Worm (Caenorhabditis elegans) whole organism, young adult: ENCODE measurements around the gene H42K12.3.

ENCODE experiments used
- B0019.2 ChIP-seq: fragments of 200-800 bp; sonication (Bioruptor generic); conservative IDR thresholded peaks from 2 replicates; pipeline ENCODE4 v1.3.6; 2022; ENCODE audit warnings: missing genetic modification reagents, missing genetic modification characterization, missing compliant biosample characterization
- B0035.1 ChIP-seq: sonication (generic microtip); optimal IDR thresholded peaks from 2 replicates; lab custom pipeline; 2016; ENCODE audit warnings: missing genetic modification characterization, mild to moderate bottlenecking, missing compliant biosample characterization, missing genotype, missing genetic modification reagents
- B0261.1 ChIP-seq: sonication (generic microtip); optimal IDR thresholded peaks from 2 replicates; lab custom pipeline; 2016; ENCODE audit warnings: mild to moderate bottlenecking, missing genetic modification characterization, moderate library complexity, missing compliant biosample characterization
- C06A6.2 ChIP-seq: fragments of 200-800 bp; sonication (Bioruptor generic); conservative IDR thresholded peaks from 2 replicates; pipeline ENCODE4 v1.3.6; 2022; ENCODE audit warnings: missing genetic modification characterization, missing compliant biosample characterization
- C17E4.6 ChIP-seq: fragments of 200-800 bp; sonication (Bioruptor generic); IDR thresholded peaks from 2 replicates; pipeline ENCODE4 v1.3.6; 2022; ENCODE audit warnings: missing genetic modification reagents, missing genetic modification characterization, missing compliant biosample characterization
- F10E7.11 ChIP-seq: sonication (generic microtip); optimal IDR thresholded peaks from 2 replicates; lab custom pipeline; 2017; ENCODE audit warnings: mild to moderate bottlenecking, missing genetic modification characterization, moderate library complexity, missing compliant biosample characterization
- F23B12.7 ChIP-seq: sonication (generic microtip); optimal IDR thresholded peaks from 2 replicates; lab custom pipeline; 2017; ENCODE audit warnings: missing genetic modification characterization, mild to moderate bottlenecking, missing compliant biosample characterization, antibody characterized with exemption, moderate library complexity; ENCODE audit not compliant: insufficient read depth
- F37B4.10 ChIP-seq: fragments of 200-800 bp; sonication (Bioruptor generic); IDR thresholded peaks from 2 replicates; pipeline ENCODE4 v1.3.6; 2022; ENCODE audit warnings: missing genetic modification characterization, missing compliant biosample characterization
- K11D2.4 ChIP-seq: fragments of 200-800 bp; sonication (Bioruptor generic); IDR thresholded peaks from 2 replicates; pipeline ENCODE4 v1.3.6; 2022; ENCODE audit warnings: missing genetic modification reagents, missing genetic modification characterization, missing compliant biosample characterization
- T07F8.4 ChIP-seq: sonication (generic microtip); optimal IDR thresholded peaks from 2 replicates; lab custom pipeline; 2016; ENCODE audit warnings: mild to moderate bottlenecking, missing genetic modification characterization, moderate library complexity, missing compliant biosample characterization
- Y53F4B.3 ChIP-seq: fragments of 200-800 bp; sonication (Bioruptor generic); IDR thresholded peaks from 2 replicates; pipeline ENCODE4 v1.3.6; 2022; ENCODE audit warnings: missing genetic modification reagents, missing genetic modification characterization, missing compliant biosample characterization
- Y67H2A.10 ChIP-seq: fragments of 200-800 bp; sonication (Bioruptor generic); conservative IDR thresholded peaks from 2 replicates; pipeline ENCODE4 v1.3.6; 2022; ENCODE audit warnings: missing genetic modification reagents, missing genetic modification characterization, missing compliant biosample characterization
- ZK185.1 ChIP-seq: sonication (generic microtip); optimal IDR thresholded peaks from 2 replicates; lab custom pipeline; 2016; ENCODE audit warnings: mild to moderate bottlenecking, missing genetic modification characterization, missing compliant biosample characterization; ENCODE audit not compliant: poor library complexity, severe bottlenecking
- bed-1 ChIP-seq: fragments of 200-800 bp; sonication (Bioruptor generic); IDR thresholded peaks from 2 replicates; pipeline ENCODE4 v1.3.6; 2022; ENCODE audit warnings: missing genetic modification reagents, missing genetic modification characterization, missing compliant biosample characterization
- cebp-1 ChIP-seq, 2 experiments: fragments of 200-800 bp in 1 of 2; sonication (Bioruptor generic) in 1 of 2; sonication (generic microtip) in 1 of 2; IDR thresholded peaks in 1 of 2; optimal IDR thresholded peaks in 1 of 2; 2 replicates each; pipeline versions ENCODE4 v1.3.6 to Lab custom; 2017 to 2022; ENCODE audit warnings: missing compliant biosample characterization in 2 of 2, missing genetic modification characterization in 2 of 2, mild to moderate bottlenecking in 1 of 2, missing genetic modification reagents in 1 of 2, moderate library complexity in 1 of 2
- ceh-100 ChIP-seq: fragments of 200-800 bp; sonication (Bioruptor generic); IDR thresholded peaks from 2 replicates; pipeline ENCODE4 v1.3.6; 2022; ENCODE audit warnings: missing genetic modification reagents, missing genetic modification characterization, missing compliant biosample characterization
- ceh-27 ChIP-seq: fragments of 200-800 bp; sonication (Bioruptor generic); optimal IDR thresholded peaks from 2 replicates; lab custom pipeline; 2018; ENCODE audit warnings: mild to moderate bottlenecking, missing genetic modification characterization, moderate library complexity, missing compliant biosample characterization
- ceh-91 ChIP-seq: fragments of 200-800 bp; sonication (Bioruptor generic); IDR thresholded peaks from 2 replicates; pipeline ENCODE4 v1.3.6; 2022; ENCODE audit warnings: missing genetic modification reagents, missing genetic modification characterization, missing compliant biosample characterization
- dpl-1 ChIP-seq: fragments of 150-350 bp; optimal IDR thresholded peaks from 2 replicates; lab custom pipeline; 2014; ENCODE audit warnings: missing biosample characterization, missing genetic modification reagents, missing genetic modification characterization
- egl-18 ChIP-seq: fragments of 200-800 bp; sonication (Bioruptor generic); IDR thresholded peaks from 2 replicates; pipeline ENCODE4 v1.3.6; 2022; ENCODE audit warnings: missing genetic modification reagents, missing genetic modification characterization, missing compliant biosample characterization
- egl-44 ChIP-seq: fragments of 200-800 bp; sonication (Bioruptor generic); IDR thresholded peaks from 2 replicates; pipeline ENCODE4 v1.3.6; 2022; ENCODE audit warnings: missing genetic modification reagents, missing genetic modification characterization, missing compliant biosample characterization
- ets-4 ChIP-seq: fragments of 200-800 bp; sonication (Bioruptor generic); optimal IDR thresholded peaks from 2 replicates; lab custom pipeline; 2018; ENCODE audit warnings: mild to moderate bottlenecking, missing genetic modification characterization, missing compliant biosample characterization
- gei-17 ChIP-seq: fragments of 200-800 bp; sonication (Bioruptor generic); optimal IDR thresholded peaks from 2 replicates; lab custom pipeline; 2018; ENCODE audit warnings: mild to moderate bottlenecking, missing genetic modification characterization, missing compliant biosample characterization
- him-1 ChIP-seq: sonication (generic microtip); optimal IDR thresholded peaks from 2 replicates; lab custom pipeline; 2016; ENCODE audit warnings: missing genotype, missing genetic modification reagents, missing genetic modification characterization, missing compliant biosample characterization
- hlh-26 ChIP-seq: fragments of 200-800 bp; sonication (Bioruptor generic); conservative IDR thresholded peaks from 2 replicates; pipeline ENCODE4 v1.3.6; 2022; ENCODE audit warnings: missing genetic modification reagents, missing genetic modification characterization, missing compliant biosample characterization
- hmg-1.2 ChIP-seq: fragments of 200-800 bp; sonication (Bioruptor generic); IDR thresholded peaks from 2 replicates; pipeline ENCODE4 v1.3.6; 2022; ENCODE audit warnings: missing genetic modification reagents, missing genetic modification characterization, missing compliant biosample characterization
- hmg-20 ChIP-seq: fragments of 200-800 bp; sonication (Bioruptor generic); IDR thresholded peaks from 2 replicates; pipeline ENCODE4 v1.3.6; 2022; ENCODE audit warnings: missing genetic modification reagents, missing genetic modification characterization, missing compliant biosample characterization
- hrde-1 ChIP-seq: sonication (generic microtip); optimal IDR thresholded peaks from 2 replicates; lab custom pipeline; 2016; ENCODE audit warnings: missing genetic modification characterization, mild to moderate bottlenecking, missing compliant biosample characterization, moderate library complexity, missing genotype, missing genetic modification reagents, borderline replicate concordance
- let-526 ChIP-seq: fragments of 200-800 bp; sonication (Bioruptor generic); IDR thresholded peaks from 2 replicates; pipeline ENCODE4 v1.3.6; 2022; ENCODE audit warnings: missing genetic modification reagents, missing genetic modification characterization, missing compliant biosample characterization
- lin-40 ChIP-seq: sonication (generic microtip); optimal IDR thresholded peaks from 2 replicates; lab custom pipeline; 2016; ENCODE audit warnings: missing genetic modification characterization, mild to moderate bottlenecking, missing compliant biosample characterization, missing genotype, missing genetic modification reagents
- lin-54 ChIP-seq: fragments of 200-800 bp; sonication (Bioruptor generic); optimal IDR thresholded peaks from 2 replicates; lab custom pipeline; 2018; ENCODE audit warnings: mild to moderate bottlenecking, missing genetic modification characterization, missing compliant biosample characterization
- madf-10 ChIP-seq: sonication (generic microtip); optimal IDR thresholded peaks from 2 replicates; lab custom pipeline; 2016; ENCODE audit warnings: mild to moderate bottlenecking, missing genetic modification characterization, missing compliant biosample characterization
- madf-8 ChIP-seq: fragments of 200-800 bp; sonication (Bioruptor generic); conservative IDR thresholded peaks from 2 replicates; pipeline ENCODE4 v1.3.6; 2022; ENCODE audit warnings: missing genetic modification reagents, missing genetic modification characterization, missing compliant biosample characterization
- mxl-1 ChIP-seq: sonication (generic microtip); optimal IDR thresholded peaks from 2 replicates; lab custom pipeline; 2016; ENCODE audit warnings: missing genetic modification characterization, missing compliant biosample characterization
- nfya-1 ChIP-seq: sonication (generic microtip); optimal IDR thresholded peaks from 2 replicates; lab custom pipeline; 2017; ENCODE audit warnings: antibody characterized with exemption, missing compliant biosample characterization, missing genetic modification characterization, borderline replicate concordance; ENCODE audit not compliant: insufficient read depth
- nfya-2 ChIP-seq: fragments of 200-800 bp; sonication (Bioruptor generic); IDR thresholded peaks from 2 replicates; pipeline ENCODE4 v1.3.6; 2022; ENCODE audit warnings: missing genetic modification reagents, missing genetic modification characterization, missing compliant biosample characterization
- nfyb-1 ChIP-seq: fragments of 200-800 bp; sonication (Bioruptor generic); IDR thresholded peaks from 2 replicates; pipeline ENCODE4 v1.3.6; 2022; ENCODE audit warnings: missing genetic modification reagents, missing genetic modification characterization, missing compliant biosample characterization
- rcor-1 ChIP-seq: fragments of 200-800 bp; sonication (Bioruptor generic); IDR thresholded peaks from 2 replicates; pipeline ENCODE4 v1.3.6; 2022; ENCODE audit warnings: missing genetic modification reagents, missing genetic modification characterization, missing compliant biosample characterization
- snpc-1.1 ChIP-seq: sonication (generic microtip); optimal IDR thresholded peaks from 2 replicates; lab custom pipeline; 2017; ENCODE audit warnings: missing genetic modification characterization, mild to moderate bottlenecking, missing compliant biosample characterization, antibody characterized with exemption, moderate library complexity, missing genotype, missing genetic modification reagents; ENCODE audit not compliant: insufficient read depth
- snpc-1.3 ChIP-seq: sonication (generic microtip); optimal IDR thresholded peaks from 2 replicates; lab custom pipeline; 2017; ENCODE audit warnings: missing genetic modification characterization, mild to moderate bottlenecking, missing compliant biosample characterization, antibody characterized with exemption, moderate library complexity, missing genotype, missing genetic modification reagents; ENCODE audit not compliant: insufficient read depth
- zfh-2 ChIP-seq: fragments of 200-800 bp; sonication (Bioruptor generic); conservative IDR thresholded peaks from 2 replicates; pipeline ENCODE4 v1.3.6; 2022; ENCODE audit warnings: missing genetic modification reagents, missing genetic modification characterization, missing compliant biosample characterization
- ztf-22 ChIP-seq: fragments of 200-800 bp; sonication (Bioruptor generic); optimal IDR thresholded peaks from 2 replicates; lab custom pipeline; 2018; ENCODE audit warnings: mild to moderate bottlenecking, missing genetic modification characterization, moderate library complexity, missing compliant biosample characterization

Gene H42K12.3

ce11 chrX:1338906-1339673 lies 27.9 kb downstream of the H42K12.3 start:
- TF ChIP-seq lin-40 (tag; lab: Kevin White, UChicago) (peak; percentile 67), gei-17 (peak; percentile 77), ZK185.1 (tag; lab: Kevin White, UChicago) (peak; percentile 29), K11D2.4 (GFP tag; lab: Robert Waterston, UW) (0 out of 2 replicates have a peak, but pooled peaks have one; percentile 13), B0019.2 (no peak)

ce11 chrX:1344321-1344720 lies 33.1 kb downstream of the H42K12.3 start, which contains the start of gene ins-39:
Gene ins-39, minus strand, starts transcription at chrX:1344421.
- TF ChIP-seq nfya-2 (no peak), mxl-1 (tag; lab: Kevin White, UChicago) (no peak), Y53F4B.3 (GFP tag; lab: Robert Waterston, UW) (no peak), ceh-27 (GFP tag; lab: Kevin White, UChicago) (no peak), dpl-1 (GFP tag; lab: Kevin White, UChicago) (no peak), rcor-1 (GFP tag; lab: Robert Waterston, UW) (no peak), hrde-1 (tag; lab: Kevin White, UChicago) (no peak), ets-4 (GFP tag; lab: Kevin White, UChicago) (no peak), hlh-26 (GFP tag; lab: Robert Waterston, UW) (no peak), B0261.1 (tag; lab: Kevin White, UChicago) (no peak), snpc-1.1 (no peak), egl-44 (GFP tag; lab: Robert Waterston, UW) (no peak), snpc-1.3 (no peak), egl-18 (GFP tag; lab: Robert Waterston, UW) (no peak), let-526 (GFP tag; lab: Robert Waterston, UW) (no peak), him-1 (tag; lab: Kevin White, UChicago) (no peak)
- TF ChIP-seq, all 124 proteins: peak for 0

- TF ChIP-seq ceh-100 (GFP tag; lab: Robert Waterston, UW) (peak; percentile 28; the same call in 1 of the 2 replicates), Y67H2A.10 (no peak), ztf-22 (peak; percentile 77), hmg-1.2 (GFP tag; lab: Robert Waterston, UW) (peak; percentile 81), F37B4.10 (0 out of 2 replicates have a peak, but pooled peaks have one; percentile 8), nfya-1 (tag; lab: Kevin White, UChicago) (no peak), K11D2.4 (GFP tag; lab: Robert Waterston, UW) (peak; percentile 98), ets-4 (GFP tag; lab: Kevin White, UChicago) (peak; percentile 94), F10E7.11 (peak; percentile 87), bed-1 (GFP tag; lab: Robert Waterston, UW) (0 out of 2 replicates have a peak, but pooled peaks have one; percentile 81), ceh-91 (GFP tag; lab: Robert Waterston, UW) (no peak), zfh-2 (GFP tag; lab: Robert Waterston, UW) (no peak), B0035.1 (tag; lab: Kevin White, UChicago) (peak; percentile 90), madf-8 (GFP tag; lab: Robert Waterston, UW) (no peak), hmg-20 (GFP tag; lab: Robert Waterston, UW) (peak; percentile 94), madf-10 (tag; lab: Kevin White, UChicago) (peak; percentile 94), lin-54 (GFP tag; lab: Kevin White, UChicago) (peak; percentile 85), C06A6.2 (peak; percentile 92), snpc-1.1 (no peak), T07F8.4 (peak; percentile 84), cebp-1 (GFP tag; IDR thresholded peaks at IDR 0.05; lab: Robert Waterston, UW) (peak; percentile 64), cebp-1 (tag; optimal IDR thresholded peaks at IDR 0.05; lab: Kevin White, UChicago) (peak; percentile 95), F23B12.7 (peak; percentile 94), nfyb-1 (peak; percentile 96), C17E4.6 (peak; percentile 84)
These were observed 33.6 kb downstream of the H42K12.3 start for ce11 chrX:1344818-1345217.
